Worm (Caenorhabditis elegans): ENCODE data around the gene mif-1.
A peak's percentile ranks its signal among the peaks of the same experiment; 100 is the strongest.

Gene mif-1

ce11 chrIII:11823260-11823659 lies 24.7 kb upstream of the mif-1 start, which contains the start of gene C18D11.3:
TSS of gene C18D11.3 (plus strand) at chrIII:11823448.
- TF ChIP-seq egl-27 (tag; optimal IDR thresholded peaks at IDR 0.05), result no peak
- peak; percentile 92 for TF ChIP-seq lin-15B (tag; optimal IDR thresholded peaks at IDR 0.05)
- TF ChIP-seq ceh-16 (tag; optimal IDR thresholded peaks at IDR 0.05), result no peak
- no peak for TF ChIP-seq daf-12 (tag; optimal IDR thresholded peaks at IDR 0.05)
- peak; percentile 97 for TF ChIP-seq nfya-1 (tag; optimal IDR thresholded peaks at IDR 0.05; ENCODE audit: insufficient read depth)
- TF ChIP-seq nhr-67 (tag; optimal IDR thresholded peaks at IDR 0.05), result no peak
- TF ChIP-seq nhr-11 (tag; optimal IDR thresholded peaks at IDR 0.05), result no peak
- TF ChIP-seq pha-4 (tag; optimal IDR thresholded peaks at IDR 0.05), result peak; percentile 98
- TF ChIP-seq ceh-82 (tag; optimal IDR thresholded peaks at IDR 0.05), result no peak
- TF ChIP-seq ceh-9 (tag; optimal IDR thresholded peaks at IDR 0.05), result no peak
- no peak for TF ChIP-seq fkh-2 (tag; optimal IDR thresholded peaks at IDR 0.05)
- TF ChIP-seq tbx-2 (tag; optimal IDR thresholded peaks at IDR 0.05), result peak; percentile 17
- no peak for TF ChIP-seq ZK546.5 (tag; optimal IDR thresholded peaks at IDR 0.05)
- no peak for TF ChIP-seq unc-39 (tag; optimal IDR thresholded peaks at IDR 0.05)
- TF ChIP-seq egl-5 (tag; optimal IDR thresholded peaks at IDR 0.05), result peak; percentile 90
- no peak for TF ChIP-seq ztf-11 (tag; optimal IDR thresholded peaks at IDR 0.05)
- TF ChIP-seq jun-1 (tag; optimal IDR thresholded peaks at IDR 0.05), result peak; percentile 66
- peak; percentile 86 for TF ChIP-seq elt-2 (tag; optimal IDR thresholded peaks at IDR 0.05)
- TF ChIP-seq hmg-11 (tag; optimal IDR thresholded peaks at IDR 0.05), result peak; percentile 67
- peak; percentile 37 for TF ChIP-seq nhr-43 (tag; optimal IDR thresholded peaks at IDR 0.05; ENCODE audit: poor library complexity, severe bottlenecking)
- TF ChIP-seq R02D3.7 (tag; optimal IDR thresholded peaks at IDR 0.05), result no peak
- TF ChIP-seq aly-2 (tag; optimal IDR thresholded peaks at IDR 0.05), result no peak
- TF ChIP-seq unc-62 (GFP tag; optimal IDR thresholded peaks at IDR 0.05), result no peak
- peak; percentile 89 for TF ChIP-seq snpc-4 (tag; optimal IDR thresholded peaks at IDR 0.05)
- no peak for TF ChIP-seq mml-1 (tag; optimal IDR thresholded peaks at IDR 0.05)
- TF ChIP-seq nhr-237 (tag; optimal IDR thresholded peaks at IDR 0.05), result no peak
- peak; percentile 66 for TF ChIP-seq skn-1 (tag; optimal IDR thresholded peaks at IDR 0.05)
- TF ChIP-seq elt-1 (tag; optimal IDR thresholded peaks at IDR 0.05), result peak; percentile 15
- TF ChIP-seq nhr-25 (tag; optimal IDR thresholded peaks at IDR 0.05), result peak; percentile 93
- no peak for TF ChIP-seq nhr-76 (tag; optimal IDR thresholded peaks at IDR 0.05)
- no peak for TF ChIP-seq zag-1 (tag; optimal IDR thresholded peaks at IDR 0.05)
- TF ChIP-seq nhr-12 (tag; optimal IDR thresholded peaks at IDR 0.05), result no peak
- no peak for TF ChIP-seq fkh-10 (GFP tag; optimal IDR thresholded peaks at IDR 0.05)
- TF ChIP-seq nhr-23 (tag; optimal IDR thresholded peaks at IDR 0.05), result peak; percentile 83
- peak; percentile 46 for TF ChIP-seq pqm-1 (tag; optimal IDR thresholded peaks at IDR 0.05)
- TF ChIP-seq lsy-12 (tag; optimal IDR thresholded peaks at IDR 0.05), result peak; percentile 48
- no peak for TF ChIP-seq mdl-1 (tag; optimal IDR thresholded peaks at IDR 0.05)
- TF ChIP-seq nhr-28 (tag; optimal IDR thresholded peaks at IDR 0.05), result no peak
- peak; percentile 50 for TF ChIP-seq ceh-28 (tag; optimal IDR thresholded peaks at IDR 0.05)
- no peak for TF ChIP-seq ztf-4 (tag; optimal IDR thresholded peaks at IDR 0.05)
- no peak for TF ChIP-seq elt-3 (tag; optimal IDR thresholded peaks at IDR 0.05)
- TF ChIP-seq nhr-77 (tag; optimal IDR thresholded peaks at IDR 0.05), result no peak
- peak; percentile 49 for TF ChIP-seq sea-2 (GFP tag; optimal IDR thresholded peaks at IDR 0.05)
- no peak for TF ChIP-seq fos-1 (tag; optimal IDR thresholded peaks at IDR 0.05)
- TF ChIP-seq eor-1 (tag; optimal IDR thresholded peaks at IDR 0.05), result no peak
- TF ChIP-seq lin-39 (tag; optimal IDR thresholded peaks at IDR 0.05), result peak; percentile 92
- TF ChIP-seq ama-1 (optimal IDR thresholded peaks at IDR 0.05), result peak; percentile 1

- TF ChIP-seq nhr-28 (tag; optimal IDR thresholded peaks at IDR 0.05) (no peak), daf-12 (tag; optimal IDR thresholded peaks at IDR 0.05) (no peak), pqm-1 (tag; optimal IDR thresholded peaks at IDR 0.05) (no peak), fkh-2 (tag; optimal IDR thresholded peaks at IDR 0.05) (no peak), nhr-77 (tag; optimal IDR thresholded peaks at IDR 0.05) (no peak), eor-1 (tag; optimal IDR thresholded peaks at IDR 0.05) (no peak), mml-1 (tag; optimal IDR thresholded peaks at IDR 0.05) (no peak), unc-62 (GFP tag; optimal IDR thresholded peaks at IDR 0.05) (no peak), R02D3.7 (tag; optimal IDR thresholded peaks at IDR 0.05) (no peak), lin-15B (tag; optimal IDR thresholded peaks at IDR 0.05) (no peak), nhr-237 (tag; optimal IDR thresholded peaks at IDR 0.05) (no peak), nhr-76 (tag; optimal IDR thresholded peaks at IDR 0.05) (no peak), aly-2 (tag; optimal IDR thresholded peaks at IDR 0.05) (no peak), egl-5 (tag; optimal IDR thresholded peaks at IDR 0.05) (no peak), ztf-11 (tag; optimal IDR thresholded peaks at IDR 0.05) (no peak), ceh-9 (tag; optimal IDR thresholded peaks at IDR 0.05) (no peak), pha-4 (tag; optimal IDR thresholded peaks at IDR 0.05) (no peak), jun-1 (tag; optimal IDR thresholded peaks at IDR 0.05) (no peak), nhr-67 (tag; optimal IDR thresholded peaks at IDR 0.05) (no peak)
Observed at ce11 chrIII:11824088-11824487, 23.9 kb upstream of the mif-1 start.
